Worm (Caenorhabditis elegans) whole organism, late embryonic: ENCODE data around the gene drh-1.

ENCODE experiments used
- F13H6.1 ChIP-seq: sonication (generic microtip); optimal IDR thresholded peaks from 2 replicates; lab custom pipeline; 2016; ENCODE audit warnings: missing genetic modification characterization, missing compliant biosample characterization
- T23F11.4 ChIP-seq: fragments of 200-800 bp; sonication (Bioruptor generic); optimal IDR thresholded peaks from 2 replicates; lab custom pipeline; 2018; ENCODE audit warnings: mild to moderate bottlenecking, missing genetic modification characterization, missing compliant biosample characterization
- elt-2 ChIP-seq: sonication (generic microtip); optimal IDR thresholded peaks from 2 replicates; lab custom pipeline; 2016; ENCODE audit warnings: missing genetic modification reagents, missing genetic modification characterization, missing compliant biosample characterization
- ets-4 ChIP-seq: sonication (generic microtip); optimal IDR thresholded peaks from 2 replicates; lab custom pipeline; 2016; ENCODE audit warnings: missing genetic modification characterization, missing compliant biosample characterization
- fax-1 ChIP-seq: sonication (generic microtip); optimal IDR thresholded peaks from 2 replicates; lab custom pipeline; 2016; ENCODE audit warnings: missing genotype, missing genetic modification characterization, missing compliant biosample characterization
- odd-2 ChIP-seq: sonication (generic microtip); optimal IDR thresholded peaks from 2 replicates; lab custom pipeline; 2017; ENCODE audit warnings: antibody characterized with exemption, mild to moderate bottlenecking, missing genetic modification characterization, missing compliant biosample characterization
- pha-4 ChIP-seq: fragments of 150-350 bp; optimal IDR thresholded peaks from 2 replicates; lab custom pipeline; 2018; ENCODE audit warnings: missing biosample characterization, missing genetic modification reagents, missing genetic modification characterization
- rnt-1 ChIP-seq: sonication (generic microtip); optimal IDR thresholded peaks from 2 replicates; lab custom pipeline; 2016; ENCODE audit warnings: missing genetic modification characterization, missing compliant biosample characterization
- sox-2 ChIP-seq: fragments of 200-800 bp; sonication (Bioruptor generic); IDR thresholded peaks from 2 replicates; pipeline ENCODE4 v1.3.6; 2022; ENCODE audit warnings: missing genetic modification reagents, missing genetic modification characterization, missing compliant biosample characterization
- tbx-2 ChIP-seq: sonication (generic microtip); optimal IDR thresholded peaks from 2 replicates; lab custom pipeline; 2016; ENCODE audit warnings: missing genetic modification characterization, missing compliant biosample characterization

ce11 chrIV:6621252-6621651 is 8.1 kb upstream of the drh-1 start, which contains the start of gene C01B10.3:
- TF ChIP-seq tbx-2 (tag; lab: Kevin White, UChicago) = no peak
- TF ChIP-seq ets-4 (tag; lab: Kevin White, UChicago) = no peak
- no peak for TF ChIP-seq odd-2
- no peak for TF ChIP-seq elt-2
- no peak for TF ChIP-seq T23F11.4 (GFP tag; lab: Kevin White, UChicago)
- TF ChIP-seq rnt-1 (tag; lab: Kevin White, UChicago) = no peak
- no peak for TF ChIP-seq pha-4 (tag; lab: Kevin White, UChicago)
- no peak for TF ChIP-seq F13H6.1 (tag; lab: Kevin White, UChicago)
- TF ChIP-seq sox-2 (GFP tag; lab: Robert Waterston, UW) = no peak
- no peak for TF ChIP-seq fax-1
